Worm (Caenorhabditis elegans) whole organism, L4/young adult: ENCODE results near the gene F54B3.4.
"Not testable (repeated sequence)": the region's sequence is repeated elsewhere in the genome, so short reads cannot be mapped to it uniquely, and the experiment has no call there.

Source experiments
- W03F9.2 ChIP-seq: fragments of 150-350 bp; optimal IDR thresholded peaks from 2 replicates; lab custom pipeline; 2014; ENCODE audit warnings: missing biosample characterization, missing genetic modification characterization
- dao-5 ChIP-seq: sonication (generic microtip); optimal IDR thresholded peaks from 2 replicates; lab custom pipeline; 2016; ENCODE audit warnings: missing genotype, missing genetic modification characterization, moderate library complexity, missing compliant biosample characterization
- him-1 ChIP-seq: sonication (generic microtip); optimal IDR thresholded peaks from 2 replicates; lab custom pipeline; 2016; ENCODE audit warnings: missing genotype, missing genetic modification reagents, missing genetic modification characterization, missing compliant biosample characterization

Gene F54B3.4

DNA sequence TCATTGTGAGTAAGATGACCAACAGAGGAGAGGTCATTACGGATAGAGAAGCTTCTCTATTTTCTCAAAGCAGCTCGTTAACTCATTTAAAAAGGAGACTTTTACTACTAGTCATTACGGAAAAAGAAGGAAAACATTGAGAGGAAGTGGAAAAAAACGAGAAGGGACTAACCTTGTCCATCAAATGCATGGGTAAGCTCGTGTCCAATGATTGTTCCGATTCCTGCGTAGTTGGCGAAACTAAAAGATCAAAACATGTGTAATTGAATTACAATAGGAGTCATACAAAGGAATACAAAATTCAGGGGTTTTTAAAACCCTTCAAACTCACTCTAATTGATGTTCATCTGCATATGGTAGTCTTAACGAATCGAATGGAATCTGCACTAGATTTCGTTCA is 14.0 kb upstream of the F54B3.4 start:
- TF ChIP-seq W03F9.2 (tag; lab: Kevin White, UChicago) = no peak

DNA sequence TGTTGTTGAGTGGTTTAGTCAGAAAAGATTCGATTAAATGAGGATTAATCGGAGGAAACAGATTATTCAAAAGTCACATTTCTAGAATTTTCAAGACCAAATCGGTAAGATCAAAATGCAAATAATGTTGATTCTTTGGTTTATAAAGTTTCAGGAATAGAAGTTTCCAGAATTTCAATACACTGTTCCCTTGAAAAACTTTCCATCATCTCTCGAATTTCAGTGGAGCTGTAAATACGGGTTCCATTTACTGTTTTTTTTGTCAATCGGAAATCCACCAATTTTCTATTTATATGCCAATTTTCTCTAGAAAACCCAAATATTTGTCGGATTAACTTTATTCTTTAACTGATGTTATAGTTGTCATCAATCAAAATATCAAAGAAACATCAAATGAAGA is 12.2 kb upstream of the F54B3.4 start:
- TF ChIP-seq dao-5 (tag; lab: Kevin White, UChicago) (no peak), him-1 (tag; lab: Kevin White, UChicago) (no peak), W03F9.2 (tag; lab: Kevin White, UChicago) (no peak)

DNA sequence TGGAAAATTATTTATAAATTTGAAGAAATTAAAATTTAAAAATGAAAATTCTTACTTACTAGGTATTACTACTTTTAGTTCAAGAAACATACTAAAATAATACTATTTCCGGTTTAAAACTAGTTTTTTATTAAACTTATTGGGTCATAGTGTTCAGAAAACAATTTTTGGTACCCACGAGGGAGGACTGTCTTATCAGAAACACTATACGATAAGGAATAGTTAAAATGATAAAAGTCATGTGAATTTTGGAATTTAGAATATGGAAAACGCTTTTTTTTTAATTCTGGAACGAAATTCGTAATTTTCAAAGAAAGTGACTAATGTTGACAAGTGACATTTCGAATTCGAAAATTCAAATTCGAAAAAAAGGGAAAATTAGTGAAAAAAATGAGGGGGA is 10.7 kb upstream of the F54B3.4 start:
- TF ChIP-seq W03F9.2 (tag; lab: Kevin White, UChicago) = no peak
- TF ChIP-seq him-1 (tag; lab: Kevin White, UChicago) = no peak
- no peak for TF ChIP-seq dao-5 (tag; lab: Kevin White, UChicago)

DNA sequence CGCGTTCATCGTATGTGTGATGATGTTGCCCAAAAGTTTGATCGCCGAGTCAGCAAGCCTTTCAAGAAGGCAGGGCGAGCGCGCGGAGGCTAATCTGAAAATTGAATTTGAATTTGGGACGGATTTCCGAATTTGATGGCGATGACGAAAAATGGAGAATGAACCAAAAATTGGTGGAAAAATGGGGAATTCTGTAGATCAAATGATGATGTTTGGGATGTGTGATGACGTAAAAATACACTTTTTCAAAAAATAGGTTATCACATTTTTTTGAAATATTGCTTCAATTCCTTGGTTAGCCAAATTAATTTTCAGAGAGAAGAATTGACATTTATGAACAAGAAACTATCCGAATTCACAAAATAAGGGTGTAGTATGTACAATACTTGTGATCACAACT is 8.6 kb upstream of the F54B3.4 start, which contains the start of gene ZK971.1:
ZK971.1 (minus strand) TSS at position 101 of the 400 bp plus-strand sequence.
- TF ChIP-seq W03F9.2 (tag; lab: Kevin White, UChicago) = no peak
- TF ChIP-seq him-1 (tag; lab: Kevin White, UChicago) = no peak
- no peak for TF ChIP-seq dao-5 (tag; lab: Kevin White, UChicago)

DNA sequence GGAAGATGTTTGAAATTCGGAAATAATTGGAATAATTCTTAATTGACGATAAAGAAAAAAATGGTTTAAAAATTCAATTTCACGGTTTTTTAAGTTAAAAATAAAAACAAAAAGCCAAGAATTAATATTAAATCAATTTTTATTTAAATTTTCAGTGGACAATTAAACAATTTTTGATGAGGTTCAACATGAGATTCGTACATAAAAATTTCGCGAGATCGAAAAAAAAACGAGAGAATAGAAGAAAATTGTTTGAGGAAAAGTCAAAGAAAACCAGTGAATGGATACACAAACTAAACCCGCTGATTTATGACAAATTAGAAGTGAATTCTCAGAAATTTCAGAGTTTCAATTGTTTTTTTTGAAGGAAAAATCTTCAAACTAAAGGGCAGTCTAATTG is 941 bp downstream of the F54B3.4 start, which contains the start of gene F54B3.2:
F54B3.2 (minus strand) TSS at position 101 of the 400 bp plus-strand sequence.
- no peak for TF ChIP-seq dao-5 (tag; lab: Kevin White, UChicago)
- no peak for TF ChIP-seq him-1 (tag; lab: Kevin White, UChicago)
- TF ChIP-seq W03F9.2 (tag; lab: Kevin White, UChicago) = no peak

DNA sequence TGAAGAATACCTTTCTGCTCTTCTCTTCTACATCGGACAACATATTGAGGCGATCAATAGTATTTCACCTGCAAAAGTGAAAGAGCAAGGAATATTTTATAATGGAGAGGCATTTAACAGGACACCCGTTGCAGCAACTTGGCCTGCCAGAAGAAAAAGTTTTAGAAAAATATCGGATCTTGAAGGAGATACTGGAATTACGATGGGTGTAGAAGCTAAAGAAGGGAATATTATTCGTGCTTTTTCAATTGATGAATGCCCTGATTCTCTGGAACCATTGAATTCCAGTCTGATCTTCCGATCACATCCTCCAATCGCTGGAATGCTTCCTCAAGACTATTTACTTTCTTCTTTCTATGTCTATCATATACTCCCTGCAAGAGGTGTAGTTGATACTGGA is 9.7 kb downstream of the F54B3.4 start:
- TF ChIP-seq dao-5 (tag; lab: Kevin White, UChicago) (no peak), W03F9.2 (tag; lab: Kevin White, UChicago) (no peak), him-1 (tag; lab: Kevin White, UChicago) (no peak)

DNA sequence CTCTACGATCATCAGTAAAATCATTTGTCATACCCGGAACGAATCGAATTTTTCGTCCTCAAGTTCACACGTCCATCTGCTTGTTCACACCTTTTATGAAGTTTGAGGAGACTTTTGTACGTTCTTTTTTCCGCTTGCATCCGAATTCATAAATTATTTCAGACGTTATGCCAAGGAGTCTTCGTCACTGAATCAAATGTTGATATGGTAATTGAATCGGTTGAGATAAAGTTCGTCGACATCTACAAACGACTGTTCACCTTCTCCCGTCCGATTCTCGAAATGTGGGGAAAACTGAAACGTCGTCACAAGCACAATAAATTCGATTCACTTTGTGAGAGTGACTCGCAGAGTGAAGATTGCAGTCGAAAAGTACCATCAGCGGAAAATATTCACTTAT is 18.9 kb downstream of the F54B3.4 start:
- no peak for TF ChIP-seq dao-5 (tag; lab: Kevin White, UChicago)

DNA sequence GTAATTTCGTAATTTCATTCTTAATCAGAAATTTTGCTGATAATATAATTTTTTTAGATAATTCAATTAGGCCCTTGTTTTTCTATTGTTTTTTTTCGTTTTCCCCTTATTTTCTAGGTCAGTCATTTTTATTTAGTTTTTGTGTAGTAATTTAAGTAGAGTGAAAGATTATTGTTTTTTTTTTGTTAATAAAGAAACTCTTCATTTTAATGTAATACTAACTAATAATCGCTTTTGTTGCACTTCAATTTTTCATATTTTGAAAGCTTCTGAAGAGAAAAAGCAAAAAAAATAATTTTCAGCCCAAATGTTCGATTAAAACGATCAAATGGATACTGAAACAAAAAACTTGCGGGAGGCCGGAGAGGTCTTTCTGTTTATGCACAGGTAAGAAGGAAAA is 20.0 kb downstream of the F54B3.4 start, which contains the start of gene F54B3.1:
F54B3.1 (plus strand) TSS at position 301 of the 400 bp plus-strand sequence.
- no peak for TF ChIP-seq him-1 (tag; lab: Kevin White, UChicago)
- no peak for TF ChIP-seq dao-5 (tag; lab: Kevin White, UChicago)
- TF ChIP-seq W03F9.2 (tag; lab: Kevin White, UChicago) = no peak

DNA sequence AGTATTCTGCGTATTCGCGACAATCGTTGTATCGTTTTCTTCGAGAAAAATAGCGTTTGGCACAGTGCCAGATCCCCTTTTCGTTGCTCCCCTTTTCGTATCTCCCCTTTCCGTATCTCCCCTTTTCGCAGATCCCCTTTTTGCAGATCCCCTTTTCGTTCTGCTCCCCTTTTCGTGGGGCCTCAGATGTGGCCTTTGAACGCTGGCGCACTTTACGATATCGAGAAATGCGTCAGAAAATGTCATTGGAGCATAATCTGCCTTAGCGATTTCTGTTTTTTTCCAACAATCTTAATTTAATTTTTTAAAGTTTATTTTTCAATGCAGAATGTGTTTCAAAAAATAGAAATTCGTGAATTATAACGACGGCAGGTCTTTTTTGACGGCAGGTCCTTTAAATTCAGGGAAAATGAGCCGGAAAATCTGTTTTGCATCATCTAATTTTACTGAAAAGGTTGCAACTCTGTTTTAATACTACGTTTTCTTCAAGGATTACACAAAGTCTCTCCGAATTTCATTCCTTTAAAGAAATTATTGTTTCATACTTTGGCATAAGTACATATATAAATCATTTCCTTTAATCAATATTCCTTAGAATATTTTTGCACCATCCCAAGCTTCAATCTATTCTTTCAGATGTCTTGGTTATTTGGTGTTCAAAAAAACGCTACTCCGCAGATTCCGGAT is 22.5 kb downstream of the F54B3.4 start, which contains the start of gene atad-3:
atad-3 (plus strand) TSS at position 637 of the 687 bp plus-strand sequence.
- TF ChIP-seq W03F9.2 (tag; lab: Kevin White, UChicago) = peak; percentile 79
- peak; percentile 70 for TF ChIP-seq him-1 (tag; lab: Kevin White, UChicago)
- no peak for TF ChIP-seq dao-5 (tag; lab: Kevin White, UChicago)

DNA sequence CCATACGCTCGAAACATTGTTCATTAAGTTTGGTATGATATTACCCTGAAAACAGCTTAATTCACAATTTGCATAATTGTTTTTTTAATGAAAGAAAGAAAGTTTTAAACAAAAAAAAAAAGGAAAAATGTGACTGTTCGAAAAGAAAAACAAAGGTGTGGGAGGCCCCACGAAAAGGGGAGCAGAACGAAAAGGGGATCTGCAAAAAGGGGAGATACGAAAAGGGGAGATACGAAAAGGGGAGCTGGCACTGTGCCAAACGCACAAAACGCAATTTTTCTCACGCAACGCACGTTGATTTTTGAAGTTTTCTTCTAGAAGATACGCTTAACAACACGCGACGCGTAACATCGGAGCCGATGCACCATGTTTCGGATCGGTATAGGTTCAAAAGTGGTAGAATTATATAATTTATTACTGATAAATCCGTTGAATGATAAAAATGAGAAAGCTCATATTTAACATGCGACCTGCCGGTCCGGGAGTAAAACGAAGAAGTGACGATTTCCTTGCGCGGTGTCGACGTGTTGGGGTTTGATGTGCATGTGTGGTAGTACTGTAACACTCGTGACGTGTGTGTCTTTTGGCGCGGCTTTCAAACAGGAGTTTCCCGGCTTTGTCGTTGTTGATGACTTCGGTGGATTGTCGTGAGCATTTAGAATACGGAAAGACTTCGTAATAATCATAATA is 23.3 kb downstream of the F54B3.4 start, which contains the start of gene nrde-2:
nrde-2 (minus strand) TSS at position 45 of the 690 bp plus-strand sequence.
- TF ChIP-seq him-1, dao-5, W03F9.2 (tag; lab: Kevin White, UChicago): not testable (repeated sequence)

DNA sequence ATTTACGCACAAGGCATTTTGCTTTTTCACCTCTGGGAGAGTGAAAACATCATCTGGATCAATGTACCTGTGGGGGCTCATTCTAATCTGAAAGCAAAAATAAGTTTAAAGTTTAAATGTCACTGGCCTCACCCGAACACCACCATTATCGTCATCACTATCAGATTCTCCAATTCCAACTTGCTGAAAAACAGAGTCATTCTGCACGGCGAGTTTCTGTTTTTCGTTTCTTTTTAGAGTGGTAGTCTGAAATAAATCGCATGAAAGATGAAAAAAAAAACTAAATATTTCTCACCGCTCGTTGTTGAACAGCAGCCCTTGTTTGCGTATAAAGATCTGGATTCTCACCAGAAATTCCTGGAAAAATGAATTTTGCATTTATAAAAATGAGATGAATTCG is 23.8 kb downstream of the F54B3.4 start:
- TF ChIP-seq W03F9.2 (tag; lab: Kevin White, UChicago) (no peak), dao-5 (tag; lab: Kevin White, UChicago) (no peak), him-1 (tag; lab: Kevin White, UChicago) (no peak)

DNA sequence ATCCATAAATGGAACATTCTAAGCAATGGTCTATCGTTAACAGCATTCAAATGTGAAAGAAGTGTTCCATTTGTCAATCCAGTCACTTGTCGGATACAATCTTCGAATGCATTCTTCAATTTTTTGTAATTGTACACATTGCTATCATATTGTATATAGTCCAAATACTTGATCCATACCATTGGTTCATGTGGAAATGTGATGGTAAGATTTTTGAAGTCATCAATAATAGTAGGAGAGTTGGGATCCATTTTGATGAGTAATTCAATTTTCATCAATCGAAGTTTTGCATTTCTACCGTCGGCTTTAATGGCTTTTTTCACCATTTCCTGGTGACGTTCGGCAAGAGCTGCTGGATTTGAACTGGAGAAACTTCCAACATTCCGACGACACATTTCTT is 25.4 kb downstream of the F54B3.4 start:
- TF ChIP-seq him-1 (tag; lab: Kevin White, UChicago) (no peak), dao-5 (tag; lab: Kevin White, UChicago) (no peak), W03F9.2 (tag; lab: Kevin White, UChicago) (no peak)

DNA sequence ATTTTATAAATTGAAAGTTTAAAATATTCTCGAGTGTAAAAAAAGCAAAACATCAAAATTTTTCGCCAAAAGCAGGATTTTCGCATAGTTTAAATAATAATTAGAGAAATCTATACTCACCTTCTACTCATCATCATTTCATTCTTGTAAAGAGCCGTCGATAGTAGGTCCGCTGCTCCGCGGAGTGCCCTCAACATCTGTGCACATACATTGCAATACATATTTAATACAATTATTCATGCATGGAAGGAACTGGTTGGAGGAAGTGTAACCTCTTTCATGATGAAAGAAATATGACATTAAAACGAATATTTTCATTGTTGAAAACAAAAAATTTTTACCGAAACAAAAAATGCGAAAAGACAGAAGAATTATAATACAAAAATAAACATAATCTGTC is 28.7 kb downstream of the F54B3.4 start, which contains the start of gene mrps-14:
mrps-14 (minus strand) TSS at position 197 of the 400 bp plus-strand sequence.
- no peak for TF ChIP-seq him-1 (tag; lab: Kevin White, UChicago)
- no peak for TF ChIP-seq W03F9.2 (tag; lab: Kevin White, UChicago)
- TF ChIP-seq dao-5 (tag; lab: Kevin White, UChicago) = no peak
